Worm (Caenorhabditis elegans): ENCODE measurements around the gene T23G4.2.

- TF ChIP-seq egl-27 (tag; optimal IDR thresholded peaks at IDR 0.05) (no peak), dmd-4 (tag; optimal IDR thresholded peaks at IDR 0.05) (no peak), nhr-21 (tag; optimal IDR thresholded peaks at IDR 0.05) (no peak), lin-13 (GFP tag; optimal IDR thresholded peaks at IDR 0.05) (no peak)
These were observed 29.6 kb upstream of the T23G4.2 start for ce11 chrIV:13718918-13719317.
